Fruit fly (Drosophila melanogaster) whole organism, embryonic: ENCODE results near the gene CG10376.

Experiments used
- Atf6 ChIP-seq: fragments of 200-800 bp; sonication (Bioruptor generic); IDR thresholded peaks from 2 replicates; pipeline ENCODE4 v1.3.6; 2022; ENCODE audit warnings: missing biosample characterization, missing genetic modification characterization
- CG10462 ChIP-seq: fragments of 200-800 bp; sonication (Bioruptor generic); optimal IDR thresholded peaks from 2 replicates; lab custom pipeline; 2016; ENCODE audit warnings: missing biosample characterization, missing genetic modification characterization
- CG11723 ChIP-seq: fragments of 200-800 bp; sonication (Bioruptor generic); optimal IDR thresholded peaks from 2 replicates; lab custom pipeline; 2017; ENCODE audit warnings: missing biosample characterization, mild to moderate bottlenecking, missing genetic modification characterization
- CG12155 ChIP-seq: fragments of 200-800 bp; sonication (Bioruptor generic); optimal IDR thresholded peaks from 3 replicates; lab custom pipeline; 2016; ENCODE audit warnings: missing biosample characterization, missing genetic modification characterization
- CG1233 ChIP-seq: fragments of 200-800 bp; sonication (Bioruptor generic); optimal IDR thresholded peaks from 4 replicates; lab custom pipeline; 2018; ENCODE audit warnings: missing biosample characterization, mild to moderate bottlenecking, missing genetic modification characterization
- CG13624 ChIP-seq: fragments of 200-800 bp; sonication (Bioruptor generic); optimal IDR thresholded peaks from 2 replicates; lab custom pipeline; 2016; ENCODE audit warnings: missing biosample characterization, missing genetic modification characterization
- CG13775 ChIP-seq: fragments of 200-800 bp; sonication (Bioruptor generic); optimal IDR thresholded peaks from 3 replicates; lab custom pipeline; 2017; ENCODE audit warnings: missing biosample characterization, mild to moderate bottlenecking, missing genetic modification characterization
- CG15479 ChIP-seq: fragments of 200-800 bp; sonication (Bioruptor generic); optimal IDR thresholded peaks from 3 replicates; lab custom pipeline; 2019; ENCODE audit warnings: missing biosample characterization, mild to moderate bottlenecking, missing genetic modification characterization, moderate library complexity
- CG17829 ChIP-seq: fragments of 200-800 bp; optimal IDR thresholded peaks from 2 replicates; lab custom pipeline; 2019; ENCODE audit warnings: missing biosample characterization, mild to moderate bottlenecking, missing genetic modification characterization, moderate library complexity
- CG18011 ChIP-seq: fragments of 200-800 bp; sonication (Bioruptor generic); optimal IDR thresholded peaks from 2 replicates; lab custom pipeline; 2017; ENCODE audit warnings: missing biosample characterization, missing genetic modification characterization, mild to moderate bottlenecking, moderate library complexity, missing genotype
- CG2116 ChIP-seq: fragments of 200-800 bp; sonication (Bioruptor generic); optimal IDR thresholded peaks from 3 replicates; lab custom pipeline; 2018; ENCODE audit warnings: missing biosample characterization, mild to moderate bottlenecking, missing genetic modification characterization
- CG2199 ChIP-seq: fragments of 200-800 bp; sonication (Bioruptor generic); IDR thresholded peaks from 3 replicates; pipeline ENCODE4 v1.3.6; 2022; ENCODE audit warnings: missing biosample characterization, missing genetic modification characterization
- CG2202 ChIP-seq: fragments of 200-800 bp; sonication (Bioruptor generic); optimal IDR thresholded peaks from 2 replicates; lab custom pipeline; 2018; ENCODE audit warnings: missing biosample characterization, mild to moderate bottlenecking, missing genetic modification characterization
- CG3726 ChIP-seq: fragments of 200-800 bp; sonication (Bioruptor generic); IDR thresholded peaks from 3 replicates; pipeline ENCODE4, ENCODE4 v1.3.6; 2022; ENCODE audit warnings: missing biosample characterization, missing genetic modification characterization
- CG4282 ChIP-seq: fragments of 200-800 bp; sonication (Bioruptor generic); optimal IDR thresholded peaks from 2 replicates; lab custom pipeline; 2016; ENCODE audit warnings: missing biosample characterization, missing genetic modification characterization
- CG6689 ChIP-seq: fragments of 200-800 bp; sonication (Bioruptor generic); IDR thresholded peaks from 2 replicates; pipeline ENCODE4 v1.3.6; 2022; ENCODE audit warnings: missing biosample characterization, missing genetic modification characterization
- CG7786 ChIP-seq: fragments of 200-800 bp; sonication (Bioruptor generic); optimal IDR thresholded peaks from 2 replicates; lab custom pipeline; 2016; ENCODE audit warnings: missing biosample characterization, missing genetic modification characterization
- CG7928 ChIP-seq: fragments of 200-800 bp; sonication (Bioruptor generic); optimal IDR thresholded peaks from 2 replicates; lab custom pipeline; 2017; ENCODE audit warnings: missing biosample characterization, mild to moderate bottlenecking, missing genetic modification characterization
- CG8281 ChIP-seq: fragments of 200-800 bp; sonication (Bioruptor generic); optimal IDR thresholded peaks from 2 replicates; lab custom pipeline; 2018; ENCODE audit warnings: missing biosample characterization, mild to moderate bottlenecking, missing genetic modification characterization, moderate library complexity
- CG9876 ChIP-seq: fragments of 200-800 bp; sonication (Bioruptor generic); optimal IDR thresholded peaks from 2 replicates; lab custom pipeline; 2016; ENCODE audit warnings: missing biosample characterization, missing genetic modification characterization
- E2f1 ChIP-seq: fragments of 200-800 bp; sonication (Bioruptor generic); IDR thresholded peaks from 2 replicates; pipeline ENCODE4 v1.3.6; 2022; ENCODE audit warnings: missing biosample characterization, missing genetic modification characterization
- Lpt ChIP-seq: fragments of >200 bp; optimal IDR thresholded peaks from 2 replicates; lab custom pipeline; 2018; ENCODE audit warnings: missing biosample characterization, missing genetic modification characterization
- MTF-1 ChIP-seq: fragments of 200-800 bp; sonication (Bioruptor generic); optimal IDR thresholded peaks from 2 replicates; lab custom pipeline; 2018; ENCODE audit warnings: missing biosample characterization, mild to moderate bottlenecking, missing genetic modification characterization, borderline replicate concordance
- NFAT ChIP-seq: fragments of 200-800 bp; sonication (Bioruptor generic); IDR thresholded peaks from 2 replicates; pipeline ENCODE4 v1.3.6; 2022; ENCODE audit warnings: missing biosample characterization, missing genetic modification characterization
- Nf-YC ChIP-seq: fragments of 200-800 bp; optimal IDR thresholded peaks from 3 replicates; lab custom pipeline; 2019; ENCODE audit warnings: missing biosample characterization, mild to moderate bottlenecking, missing genetic modification characterization, moderate library complexity
- Ravus ChIP-seq: fragments of 200-800 bp; sonication (Bioruptor generic); IDR thresholded peaks from 2 replicates; pipeline ENCODE4 v1.3.6; 2022; ENCODE audit warnings: missing biosample characterization, missing genetic modification characterization
- Trl ChIP-seq, 3 experiments: fragments of >200 bp in 2 of 3; fragments of 200-800 bp in 1 of 3; sonication (Bioruptor generic) in 1 of 3; optimal IDR thresholded peaks; 2 replicates in 1 of 3; 3 replicates in 2 of 3; lab custom pipeline; 2016 to 2017; ENCODE audit warnings: missing biosample characterization in 1 of 3, missing genetic modification characterization in 1 of 3
- ash1 ChIP-seq: fragments of 200-800 bp; sonication (Bioruptor generic); optimal IDR thresholded peaks from 2 replicates; lab custom pipeline; 2018; ENCODE audit warnings: missing biosample characterization, mild to moderate bottlenecking, missing genetic modification characterization
- az2 ChIP-seq: fragments of 200-800 bp; sonication (Bioruptor generic); optimal IDR thresholded peaks from 3 replicates; lab custom pipeline; 2016; ENCODE audit warnings: missing biosample characterization, missing genetic modification characterization
- da ChIP-seq: fragments of 200-800 bp; sonication (Bioruptor generic); optimal IDR thresholded peaks from 2 replicates; lab custom pipeline; 2016; ENCODE audit warnings: missing biosample characterization, missing genetic modification characterization
- dati ChIP-seq: fragments of 200-800 bp; sonication (Bioruptor generic); IDR thresholded peaks from 2 replicates; pipeline ENCODE4 v1.3.6; 2022; ENCODE audit warnings: missing biosample characterization, missing genetic modification characterization
- dmrt99B ChIP-seq: fragments of 200-800 bp; sonication (Bioruptor generic); optimal IDR thresholded peaks from 2 replicates; lab custom pipeline; 2018; ENCODE audit warnings: missing biosample characterization, mild to moderate bottlenecking, missing genetic modification characterization, moderate library complexity
- gcm2 ChIP-seq: fragments of 200-800 bp; sonication (Bioruptor generic); optimal IDR thresholded peaks from 2 replicates; lab custom pipeline; 2016; ENCODE audit warnings: missing biosample characterization, missing genetic modification characterization
- gt ChIP-seq: fragments of 200-800 bp; sonication (Bioruptor generic); IDR thresholded peaks from 2 replicates; pipeline ENCODE4 v1.3.6; 2022; ENCODE audit warnings: missing biosample characterization, missing genetic modification characterization
- ind ChIP-seq: fragments of 200-800 bp; sonication (Bioruptor generic); optimal IDR thresholded peaks from 3 replicates; lab custom pipeline; 2016; ENCODE audit warnings: missing biosample characterization, missing genetic modification characterization
- insv ChIP-seq, 2 experiments: fragments of 200-800 bp; sonication (Bioruptor generic); optimal IDR thresholded peaks; 3 replicates each; lab custom pipeline; 2016 to 2018; ENCODE audit warnings: missing biosample characterization in 2 of 2, missing genetic modification characterization in 2 of 2
- kni ChIP-seq: fragments of 200-800 bp; sonication (Bioruptor generic); optimal IDR thresholded peaks from 3 replicates; lab custom pipeline; 2017; ENCODE audit warnings: mild to moderate bottlenecking, missing biosample characterization, missing genetic modification reagents, missing genetic modification characterization
- lmd ChIP-seq: fragments of 200-800 bp; sonication (Bioruptor generic); IDR thresholded peaks from 2 replicates; pipeline ENCODE4 v1.3.6; 2022; ENCODE audit warnings: missing biosample characterization, missing genetic modification characterization
- p53 ChIP-seq: fragments of 200-800 bp; sonication (Bioruptor generic); optimal IDR thresholded peaks from 2 replicates; lab custom pipeline; 2016; ENCODE audit warnings: missing biosample characterization, missing genetic modification characterization
- repo ChIP-seq: fragments of 200-800 bp; sonication (Bioruptor generic); optimal IDR thresholded peaks from 2 replicates; lab custom pipeline; 2016; ENCODE audit warnings: missing biosample characterization, missing genetic modification characterization
- scrt ChIP-seq: fragments of 200-800 bp; sonication (Bioruptor generic); optimal IDR thresholded peaks from 2 replicates; lab custom pipeline; 2018; ENCODE audit warnings: missing biosample characterization, mild to moderate bottlenecking, missing genetic modification characterization, moderate library complexity
- seq ChIP-seq: fragments of 200-800 bp; sonication (Bioruptor generic); IDR thresholded peaks from 2 replicates; pipeline ENCODE4 v1.3.6; 2022; ENCODE audit warnings: missing biosample characterization, missing genetic modification characterization
- so ChIP-seq: fragments of 200-800 bp; sonication (Bioruptor generic); IDR thresholded peaks from 3 replicates; pipeline ENCODE4 v1.3.6; 2022; ENCODE audit warnings: missing biosample characterization, missing genetic modification characterization
- ssp ChIP-seq: fragments of 200-800 bp; sonication (Bioruptor generic); IDR thresholded peaks from 2 replicates; pipeline ENCODE4 v1.3.6; 2022; ENCODE audit warnings: missing biosample characterization, missing genetic modification characterization
- tin ChIP-seq: fragments of 200-800 bp; sonication (Bioruptor generic); optimal IDR thresholded peaks from 3 replicates; lab custom pipeline; 2016; ENCODE audit warnings: missing biosample characterization, missing genetic modification characterization
- toy ChIP-seq: fragments of 200-800 bp; sonication (Bioruptor generic); IDR thresholded peaks from 2 replicates; pipeline ENCODE4 v1.3.6; 2022; ENCODE audit warnings: missing biosample characterization, missing genetic modification characterization
- ttk ChIP-seq: fragments of 200-800 bp; sonication (Bioruptor generic); IDR thresholded peaks from 2 replicates; pipeline ENCODE4 v2.1.2; 2022; ENCODE audit warnings: missing biosample characterization, missing genetic modification characterization
- vvl ChIP-seq: fragments of 200-800 bp; sonication (Bioruptor generic); IDR thresholded peaks from 2 replicates; pipeline ENCODE4 v1.3.6; 2022; ENCODE audit warnings: missing biosample characterization, missing genetic modification characterization
- wor ChIP-seq: fragments of 200-800 bp; sonication (Bioruptor generic); IDR thresholded peaks from 2 replicates; pipeline ENCODE4 v1.3.6; 2022; ENCODE audit warnings: missing biosample characterization, missing genetic modification characterization
- zen ChIP-seq: fragments of 200-800 bp; sonication (Bioruptor generic); optimal IDR thresholded peaks from 3 replicates; lab custom pipeline; 2018; ENCODE audit warnings: missing biosample characterization, mild to moderate bottlenecking, missing genetic modification characterization, moderate library complexity

The CG10376 gene

dm6 chr2L:18702721-18703488 lies at the start of gene CG10376, which contains the start of gene CG10343 (continued):
- TF ChIP-seq lmd: peak; percentile 92
- peak; percentile 85 for TF ChIP-seq NFAT
- peak; percentile 83 for TF ChIP-seq CG11723 (GFP tag; lab: Kevin White, UChicago)
- TF ChIP-seq toy (GFP tag; lab: Robert Waterston, UW): no peak; the same call in 1 of the 2 replicates
- TF ChIP-seq seq (GFP tag; lab: Robert Waterston, UW): peak; percentile 22; the same call in 1 of the 2 replicates
- peak; percentile 89 for TF ChIP-seq Nf-YC
- TF ChIP-seq Trl (optimal IDR thresholded peaks at IDR 0.05; lab: Kevin White, UChicago): no peak
- TF ChIP-seq Trl (GFP tag; optimal IDR thresholded peaks at IDR 0.05; lab: Kevin White, UChicago): peak; percentile 48
- TF ChIP-seq CG13624: peak; percentile 38
- peak; percentile 84 for TF ChIP-seq ttk (GFP tag; lab: Robert Waterston, UW)
- peak; percentile 57 for TF ChIP-seq Ravus
- TF ChIP-seq vvl (GFP tag; lab: Robert Waterston, UW): peak; percentile 76
- TF ChIP-seq az2: peak; percentile 88
- peak; percentile 89 for TF ChIP-seq scrt (GFP tag; lab: Kevin White, UChicago)
- TF ChIP-seq CG7928: peak; percentile 50
- no peak for TF ChIP-seq Lpt (GFP tag; lab: Kevin White, UChicago)
- TF ChIP-seq dati: no peak
- peak; percentile 43 for TF ChIP-seq CG9876
- TF ChIP-seq MTF-1 (GFP tag; lab: Kevin White, UChicago): no peak
- peak; percentile 51 for TF ChIP-seq CG18011 (GFP tag; lab: Kevin White, UChicago)
- TF ChIP-seq CG3726 (GFP tag; lab: Robert Waterston, UW): peak; percentile 70; the same call in 2 of the 3 replicates
- peak; percentile 76 for TF ChIP-seq E2f1 (GFP tag; lab: Robert Waterston, UW)
- TF ChIP-seq gcm2: no peak
- TF ChIP-seq CG15479 (GFP tag; lab: Kevin White, UChicago): no peak
- peak; percentile 57; the same call in 1 of the 2 replicates for TF ChIP-seq gt (GFP tag; lab: Robert Waterston, UW)
- peak; percentile 82 for TF ChIP-seq CG1233 (GFP tag; lab: Kevin White, UChicago)
- TF ChIP-seq CG4282 (GFP tag; lab: Kevin White, UChicago): no peak
- TF ChIP-seq CG12155 (GFP tag; lab: Kevin White, UChicago): peak; percentile 83
- peak; percentile 92 for TF ChIP-seq dmrt99B (tag; lab: Kevin White, UChicago)
- peak; percentile 34 for TF ChIP-seq p53 (GFP tag; lab: Kevin White, UChicago)
- TF ChIP-seq CG17829 (tag; lab: Kevin White, UChicago): peak; percentile 95
- TF ChIP-seq ind (GFP tag; lab: Kevin White, UChicago): peak; percentile 86
- peak; percentile 66 for TF ChIP-seq CG2202 (tag; lab: Kevin White, UChicago)
- TF ChIP-seq da (GFP tag; lab: Kevin White, UChicago): no peak
- peak; percentile 91 for TF ChIP-seq CG13775 (GFP tag; lab: Kevin White, UChicago)
- peak; percentile 84 for TF ChIP-seq tin (GFP tag; lab: Kevin White, UChicago)
- peak; percentile 54 for TF ChIP-seq CG10462 (GFP tag; lab: Kevin White, UChicago)
- peak; percentile 80 for TF ChIP-seq Atf6 (GFP tag; lab: Robert Waterston, UW)
- peak; percentile 62; the same call in 1 of the 3 replicates for TF ChIP-seq so (GFP tag; lab: Robert Waterston, UW)
- TF ChIP-seq CG6689: peak; percentile 89
- peak; percentile 99 for TF ChIP-seq ssp (GFP tag; lab: Robert Waterston, UW)
- peak in 1 of 2 experiments; percentile 60 for TF ChIP-seq insv (GFP tag; optimal IDR thresholded peaks at IDR 0.05; lab: Kevin White, UChicago)
- peak; percentile 90 for TF ChIP-seq zen (tag; lab: Kevin White, UChicago)
- TF ChIP-seq CG2116: peak; percentile 81
- TF ChIP-seq kni (GFP tag; lab: Kevin White, UChicago): no peak
- TF ChIP-seq wor: peak; percentile 83
- TF ChIP-seq ash1 (GFP tag; lab: Kevin White, UChicago): no peak
- no peak for TF ChIP-seq CG2199 (GFP tag; lab: Robert Waterston, UW)
- TF ChIP-seq CG8281: peak; percentile 70
- peak; percentile 29 for TF ChIP-seq CG7786 (GFP tag; lab: Kevin White, UChicago)
- TF ChIP-seq repo (GFP tag; lab: Kevin White, UChicago): no peak
